Worm (Caenorhabditis elegans) whole organism, L1 larva: ENCODE results near the gene cyp-33C5.

Source experiments
- ama-1 ChIP-seq: fragments of 150-350 bp; optimal IDR thresholded peaks from 2 replicates; lab custom pipeline; 2014
- efl-1 ChIP-seq, 4 experiments: fragments of 150-350 bp; optimal IDR thresholded peaks in 3 of 4; peaks in 1 of 4; 1 replicate in 1 of 4; 2 replicates in 3 of 4; lab custom pipeline; 2014; ENCODE audit warnings: missing biosample characterization in 2 of 4, missing genetic modification characterization in 2 of 4, missing genetic modification reagents in 2 of 4
- fkh-10 ChIP-seq: sonication (generic microtip); optimal IDR thresholded peaks from 2 replicates; lab custom pipeline; 2017; ENCODE audit warnings: missing biosample characterization, missing genetic modification reagents, missing genetic modification characterization
- fos-1 ChIP-seq: fragments of 150-350 bp; optimal IDR thresholded peaks from 2 replicates; lab custom pipeline; 2014; ENCODE audit warnings: missing biosample characterization, missing genetic modification characterization
- nhr-11 ChIP-seq: fragments of 150-350 bp; optimal IDR thresholded peaks from 2 replicates; lab custom pipeline; 2014; ENCODE audit warnings: missing biosample characterization, missing genetic modification characterization
- nhr-19 ChIP-seq: fragments of 200-800 bp; sonication (Bioruptor generic); conservative IDR thresholded peaks from 2 replicates; pipeline ENCODE4 v1.3.6; 2022; ENCODE audit warnings: missing genetic modification characterization, missing compliant biosample characterization
- nhr-77 ChIP-seq: fragments of 150-350 bp; optimal IDR thresholded peaks from 2 replicates; lab custom pipeline; 2014; ENCODE audit warnings: missing biosample characterization, missing genetic modification characterization
- skn-1 ChIP-seq: fragments of 150-350 bp; optimal IDR thresholded peaks from 2 replicates; lab custom pipeline; 2014; ENCODE audit warnings: missing biosample characterization, missing genetic modification characterization

DNA sequence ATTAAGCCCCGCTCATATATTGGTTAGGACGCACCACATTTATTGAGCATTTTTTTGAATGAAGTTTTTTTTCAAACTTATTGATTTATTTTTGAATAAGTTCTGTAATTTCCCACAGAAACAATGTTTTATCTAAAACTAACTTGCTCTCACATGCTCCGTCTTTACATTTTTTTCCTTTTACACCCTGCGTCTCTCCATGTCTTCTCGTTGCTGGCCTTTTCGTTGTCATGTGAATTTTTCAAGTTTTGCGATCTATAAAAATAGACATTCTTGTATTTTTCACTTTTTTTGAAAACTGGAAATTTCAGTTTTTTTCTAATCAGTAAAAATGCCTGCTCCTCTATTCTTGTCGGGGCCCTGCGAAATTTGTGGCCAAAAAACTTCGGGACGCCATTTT lies 13.9 kb upstream of the cyp-33C5 start, which contains the start of gene nhr-134:
- TF ChIP-seq nhr-19 (GFP tag; lab: Robert Waterston, UW) (no peak), efl-1 (optimal IDR thresholded peaks at IDR 0.05; lab: Kevin White, UChicago) (peak in 1 of 2 experiments; percentile 2), efl-1 (GFP tag; optimal IDR thresholded peaks at IDR 0.05 in 1 of 2; lab: Kevin White, UChicago) (peak in 1 of 2 experiments; percentile 12), fkh-10 (GFP tag; lab: Kevin White, UChicago) (no peak), nhr-11 (tag; lab: Kevin White, UChicago) (no peak), nhr-77 (tag; lab: Kevin White, UChicago) (no peak), ama-1 (lab: Kevin White, UChicago) (no peak), skn-1 (tag; lab: Kevin White, UChicago) (no peak), fos-1 (tag; lab: Kevin White, UChicago) (no peak)
